Worm (Caenorhabditis elegans) whole organism, L1 larva: ENCODE results near the gene sra-27.

ENCODE experiments used
- C16A3.4 ChIP-seq: fragments of 150-350 bp; optimal IDR thresholded peaks from 2 replicates; lab custom pipeline; 2014; ENCODE audit warnings: missing biosample characterization, missing genetic modification characterization
- fkh-10 ChIP-seq: sonication (generic microtip); optimal IDR thresholded peaks from 2 replicates; lab custom pipeline; 2017; ENCODE audit warnings: missing biosample characterization, missing genetic modification reagents, missing genetic modification characterization
- lin-13 ChIP-seq: fragments of 150-350 bp; optimal IDR thresholded peaks from 2 replicates; lab custom pipeline; 2014; ENCODE audit warnings: missing biosample characterization, missing genetic modification reagents, missing genetic modification characterization
- nhr-20 ChIP-seq: sonication (generic microtip); optimal IDR thresholded peaks from 2 replicates; lab custom pipeline; 2016; ENCODE audit warnings: mild to moderate bottlenecking, missing genetic modification characterization, missing compliant biosample characterization
- nhr-237 ChIP-seq: fragments of 150-350 bp; optimal IDR thresholded peaks from 2 replicates; lab custom pipeline; 2014; ENCODE audit warnings: missing biosample characterization, missing genetic modification characterization
- tlp-1 ChIP-seq: fragments of 150-350 bp; optimal IDR thresholded peaks from 2 replicates; lab custom pipeline; 2014; ENCODE audit warnings: missing biosample characterization, missing genetic modification characterization
- unc-62 ChIP-seq: fragments of 150-350 bp; optimal IDR thresholded peaks from 2 replicates; lab custom pipeline; 2014; ENCODE audit warnings: missing biosample characterization, missing genetic modification reagents, missing genetic modification characterization
- zag-1 ChIP-seq: fragments of 150-350 bp; optimal IDR thresholded peaks from 2 replicates; lab custom pipeline; 2014; ENCODE audit warnings: missing biosample characterization, missing genetic modification characterization
- ztf-4 ChIP-seq: fragments of 150-350 bp; optimal IDR thresholded peaks from 2 replicates; lab custom pipeline; 2014; ENCODE audit warnings: missing biosample characterization, missing genetic modification characterization

- TF ChIP-seq zag-1 = no peak
- no peak for TF ChIP-seq unc-62 (GFP tag; lab: Kevin White, UChicago)
- no peak for TF ChIP-seq nhr-237 (tag; lab: Kevin White, UChicago)
- TF ChIP-seq fkh-10 (GFP tag; lab: Kevin White, UChicago) = no peak
- TF ChIP-seq ztf-4 (tag; lab: Kevin White, UChicago) = no peak
- TF ChIP-seq C16A3.4 (tag; lab: Kevin White, UChicago) = no peak
- TF ChIP-seq lin-13 (GFP tag; lab: Kevin White, UChicago) = no peak
- no peak for TF ChIP-seq tlp-1 (tag; lab: Kevin White, UChicago)
- TF ChIP-seq nhr-20 (tag; lab: Kevin White, UChicago) = no peak
These were observed 23.9 kb upstream of the sra-27 start, which contains the start of gene lron-15 for ce11 chrII:6544842-6545410.
